Fruit fly (Drosophila melanogaster) whole organism, embryonic: Measurements from ENCODE around the gene Oatp30B.

Source experiments
- ATbp ChIP-seq: fragments of 200-800 bp; sonication (Bioruptor generic); optimal IDR thresholded peaks from 2 replicates; lab custom pipeline; 2017; ENCODE audit warnings: missing biosample characterization, mild to moderate bottlenecking, missing genetic modification characterization, missing genetic modification reagents
- B-H1 ChIP-seq: fragments of 200-800 bp; sonication (Bioruptor generic); IDR thresholded peaks from 3 replicates; pipeline ENCODE4 v1.3.6; 2022; ENCODE audit warnings: missing biosample characterization, missing genetic modification characterization
- C15 ChIP-seq: fragments of 200-800 bp; sonication (Bioruptor generic); IDR thresholded peaks from 3 replicates; pipeline ENCODE4 v1.3.6; 2022; ENCODE audit warnings: missing biosample characterization, missing genetic modification characterization
- CG11085 ChIP-seq: fragments of 200-800 bp; sonication (Bioruptor generic); IDR thresholded peaks from 2 replicates; pipeline ENCODE4 v1.3.6; 2022; ENCODE audit warnings: missing biosample characterization, missing genetic modification characterization
- CG11093 ChIP-seq: fragments of 200-800 bp; sonication (Bioruptor generic); IDR thresholded peaks from 3 replicates; pipeline ENCODE4 v1.3.6; 2022; ENCODE audit warnings: missing biosample characterization, missing genetic modification characterization
- CG11695 ChIP-seq: fragments of 200-800 bp; sonication (Bioruptor generic); IDR thresholded peaks from 3 replicates; pipeline ENCODE4 v1.3.6; 2022; ENCODE audit warnings: missing biosample characterization, missing genetic modification characterization
- CG1233 ChIP-seq: fragments of 200-800 bp; sonication (Bioruptor generic); optimal IDR thresholded peaks from 4 replicates; lab custom pipeline; 2018; ENCODE audit warnings: missing biosample characterization, mild to moderate bottlenecking, missing genetic modification characterization
- CG1603 ChIP-seq: fragments of 200-800 bp; sonication (Bioruptor generic); optimal IDR thresholded peaks from 2 replicates; lab custom pipeline; 2019; ENCODE audit warnings: missing biosample characterization, mild to moderate bottlenecking, missing genetic modification characterization, moderate library complexity
- CG16815 ChIP-seq: fragments of 200-800 bp; sonication (Bioruptor generic); optimal IDR thresholded peaks from 3 replicates; lab custom pipeline; 2017; ENCODE audit warnings: missing biosample characterization, mild to moderate bottlenecking, missing genetic modification characterization
- CG1792 ChIP-seq: fragments of 200-800 bp; sonication (Bioruptor generic); optimal IDR thresholded peaks from 2 replicates; lab custom pipeline; 2016; ENCODE audit warnings: missing biosample characterization, missing genetic modification characterization
- CG3065 ChIP-seq: fragments of 200-800 bp; sonication (Bioruptor generic); optimal IDR thresholded peaks from 2 replicates; lab custom pipeline; 2016; ENCODE audit warnings: missing biosample characterization, missing genetic modification characterization
- CG4282 ChIP-seq: fragments of 200-800 bp; sonication (Bioruptor generic); optimal IDR thresholded peaks from 2 replicates; lab custom pipeline; 2016; ENCODE audit warnings: missing biosample characterization, missing genetic modification characterization
- CG6791 ChIP-seq: fragments of 200-800 bp; sonication (Bioruptor generic); IDR thresholded peaks from 3 replicates; pipeline ENCODE4 v1.3.6; 2022; ENCODE audit warnings: missing biosample characterization, missing genetic modification characterization; ENCODE audit not compliant: partially characterized antibody
- CG6854 ChIP-seq: fragments of 200-800 bp; sonication (Bioruptor generic); optimal IDR thresholded peaks from 3 replicates; lab custom pipeline; 2017; ENCODE audit warnings: missing biosample characterization, mild to moderate bottlenecking, missing genetic modification characterization
- CG7839 ChIP-seq: fragments of 200-800 bp; sonication (Bioruptor generic); optimal IDR thresholded peaks from 3 replicates; lab custom pipeline; 2018; ENCODE audit warnings: missing biosample characterization, mild to moderate bottlenecking, missing genetic modification characterization, moderate library complexity
- CG9932 ChIP-seq: fragments of 200-800 bp; sonication (Bioruptor generic); IDR thresholded peaks from 2 replicates; pipeline ENCODE4 v1.3.6; 2022; ENCODE audit warnings: missing biosample characterization, missing genetic modification characterization
- CHES-1-like ChIP-seq: fragments of 200-800 bp; sonication (Bioruptor generic); optimal IDR thresholded peaks from 2 replicates; lab custom pipeline; 2016; ENCODE audit warnings: missing biosample characterization, missing genetic modification characterization
- CTCF ChIP-seq: fragments of 200-800 bp; sonication (Bioruptor generic); optimal IDR thresholded peaks from 2 replicates; lab custom pipeline; 2017; ENCODE audit warnings: missing biosample characterization, mild to moderate bottlenecking, missing genetic modification characterization, moderate library complexity
- CoRest ChIP-seq: fragments of 200-800 bp; sonication (Bioruptor generic); optimal IDR thresholded peaks from 3 replicates; lab custom pipeline; 2018; ENCODE audit warnings: missing biosample characterization, mild to moderate bottlenecking, missing genetic modification characterization, moderate library complexity
- Doc2 ChIP-seq: fragments of 200-800 bp; sonication (Bioruptor generic); IDR thresholded peaks from 2 replicates; pipeline ENCODE4 v1.3.6; 2022; ENCODE audit warnings: missing biosample characterization, missing genetic modification characterization
- Fer1 ChIP-seq: fragments of 200-800 bp; sonication (Bioruptor generic); optimal IDR thresholded peaks from 2 replicates; lab custom pipeline; 2017; ENCODE audit warnings: missing biosample characterization, mild to moderate bottlenecking, missing genetic modification characterization
- HHEX ChIP-seq: fragments of 200-800 bp; sonication (Bioruptor generic); optimal IDR thresholded peaks from 3 replicates; lab custom pipeline; 2017; ENCODE audit warnings: missing biosample characterization, mild to moderate bottlenecking, missing genetic modification characterization, missing genetic modification reagents
- Lim3 ChIP-seq: fragments of 200-800 bp; sonication (Bioruptor generic); IDR thresholded peaks from 2 replicates; pipeline ENCODE4 v1.3.6; 2022; ENCODE audit warnings: missing biosample characterization, missing genetic modification characterization
- Lpt ChIP-seq: fragments of >200 bp; optimal IDR thresholded peaks from 2 replicates; lab custom pipeline; 2018; ENCODE audit warnings: missing biosample characterization, missing genetic modification characterization
- MESR4 ChIP-seq: fragments of 200-800 bp; sonication (Bioruptor generic); optimal IDR thresholded peaks from 2 replicates; lab custom pipeline; 2018; ENCODE audit warnings: missing biosample characterization, mild to moderate bottlenecking, missing genetic modification characterization, moderate library complexity
- MTF-1 ChIP-seq: fragments of 200-800 bp; sonication (Bioruptor generic); optimal IDR thresholded peaks from 2 replicates; lab custom pipeline; 2018; ENCODE audit warnings: missing biosample characterization, mild to moderate bottlenecking, missing genetic modification characterization, borderline replicate concordance
- Nf-YB ChIP-seq: fragments of 200-800 bp; sonication (Bioruptor generic); optimal IDR thresholded peaks from 3 replicates; lab custom pipeline; 2019; ENCODE audit warnings: missing biosample characterization, mild to moderate bottlenecking, missing genetic modification characterization, moderate library complexity
- PHDP ChIP-seq: fragments of 200-800 bp; sonication (Bioruptor generic); optimal IDR thresholded peaks from 3 replicates; lab custom pipeline; 2018; ENCODE audit warnings: missing biosample characterization, mild to moderate bottlenecking, missing genetic modification characterization, moderate library complexity
- Side ChIP-seq: fragments of 200-800 bp; sonication (Bioruptor generic); optimal IDR thresholded peaks from 2 replicates; lab custom pipeline; 2016; ENCODE audit warnings: missing biosample characterization, missing genetic modification characterization
- YL-1 ChIP-seq: fragments of 200-800 bp; sonication (Bioruptor generic); optimal IDR thresholded peaks from 3 replicates; lab custom pipeline; 2017; ENCODE audit warnings: missing biosample characterization, mild to moderate bottlenecking, missing genetic modification characterization
- aop ChIP-seq: fragments of 200-800 bp; sonication (Bioruptor generic); IDR thresholded peaks from 2 replicates; pipeline ENCODE4 v1.3.6; 2022; ENCODE audit warnings: missing biosample characterization, missing genetic modification characterization
- ap ChIP-seq: fragments of 200-800 bp; sonication (Bioruptor generic); IDR thresholded peaks from 2 replicates; pipeline ENCODE4 v1.3.6; 2022; ENCODE audit warnings: missing biosample characterization, missing genetic modification characterization
- bsh ChIP-seq, 2 experiments: fragments of 200-800 bp; sonication (Bioruptor generic); optimal IDR thresholded peaks; 2 replicates each; lab custom pipeline; 2017 to 2018; ENCODE audit warnings: mild to moderate bottlenecking in 2 of 2, missing biosample characterization in 2 of 2, missing genetic modification characterization in 2 of 2, moderate library complexity in 1 of 2
- ci ChIP-seq: fragments of 200-800 bp; sonication (Bioruptor generic); IDR thresholded peaks from 3 replicates; pipeline ENCODE4 v1.3.6; 2022; ENCODE audit warnings: missing biosample characterization, missing genetic modification characterization
- disco-r ChIP-seq: fragments of 200-800 bp; sonication (Bioruptor generic); optimal IDR thresholded peaks from 2 replicates; lab custom pipeline; 2016; ENCODE audit warnings: missing biosample characterization, missing genetic modification characterization
- dmrt99B ChIP-seq: fragments of 200-800 bp; sonication (Bioruptor generic); optimal IDR thresholded peaks from 2 replicates; lab custom pipeline; 2018; ENCODE audit warnings: missing biosample characterization, mild to moderate bottlenecking, missing genetic modification characterization, moderate library complexity
- fd102C ChIP-seq: fragments of 200-800 bp; sonication (Bioruptor generic); optimal IDR thresholded peaks from 2 replicates; lab custom pipeline; 2018; ENCODE audit warnings: missing biosample characterization, mild to moderate bottlenecking, missing genetic modification characterization, moderate library complexity
- gcm2 ChIP-seq: fragments of 200-800 bp; sonication (Bioruptor generic); optimal IDR thresholded peaks from 2 replicates; lab custom pipeline; 2016; ENCODE audit warnings: missing biosample characterization, missing genetic modification characterization
- gsb-n ChIP-seq: fragments of 200-800 bp; sonication (Bioruptor generic); optimal IDR thresholded peaks from 3 replicates; lab custom pipeline; 2018; ENCODE audit warnings: missing biosample characterization, mild to moderate bottlenecking, missing genetic modification characterization
- jigr1 ChIP-seq: fragments of 200-800 bp; sonication (Bioruptor generic); IDR thresholded peaks from 3 replicates; pipeline ENCODE4 v1.3.6; 2022; ENCODE audit warnings: missing biosample characterization, missing genetic modification characterization
- jing ChIP-seq: fragments of 200-800 bp; sonication (Bioruptor generic); optimal IDR thresholded peaks from 2 replicates; lab custom pipeline; 2018; ENCODE audit warnings: missing biosample characterization, mild to moderate bottlenecking, missing genetic modification characterization
- jumu ChIP-seq: fragments of 200-800 bp; sonication (Bioruptor generic); optimal IDR thresholded peaks from 3 replicates; lab custom pipeline; 2016; ENCODE audit warnings: missing biosample characterization, missing genetic modification characterization
- nmo ChIP-seq: fragments of 200-800 bp; sonication (Bioruptor generic); optimal IDR thresholded peaks from 2 replicates; lab custom pipeline; 2018; ENCODE audit warnings: missing biosample characterization, mild to moderate bottlenecking, missing genetic modification characterization, moderate library complexity
- onecut ChIP-seq: fragments of 200-800 bp; sonication (Bioruptor generic); IDR thresholded peaks from 2 replicates; pipeline ENCODE4 v1.3.6; 2022; ENCODE audit warnings: missing biosample characterization, missing genetic modification characterization
- pb ChIP-seq: fragments of 200-800 bp; sonication (Bioruptor generic); optimal IDR thresholded peaks from 3 replicates; lab custom pipeline; 2016; ENCODE audit warnings: missing biosample characterization, missing genetic modification characterization
- repo ChIP-seq: fragments of 200-800 bp; sonication (Bioruptor generic); optimal IDR thresholded peaks from 2 replicates; lab custom pipeline; 2016; ENCODE audit warnings: missing biosample characterization, missing genetic modification characterization
- sens ChIP-seq: fragments of 200-800 bp; sonication (Bioruptor generic); peaks from one replicate; lab custom pipeline; 2016; ENCODE audit warnings: missing biosample characterization, missing genetic modification characterization
- so ChIP-seq: fragments of 200-800 bp; sonication (Bioruptor generic); IDR thresholded peaks from 3 replicates; pipeline ENCODE4 v1.3.6; 2022; ENCODE audit warnings: missing biosample characterization, missing genetic modification characterization
- sob ChIP-seq: fragments of 200-800 bp; sonication (Bioruptor generic); IDR thresholded peaks from 2 replicates; pipeline ENCODE4 v1.3.6; 2022; ENCODE audit warnings: missing biosample characterization, missing genetic modification characterization
- sqz ChIP-seq: fragments of 200-800 bp; sonication (Bioruptor generic); optimal IDR thresholded peaks from 3 replicates; lab custom pipeline; 2018; ENCODE audit warnings: missing biosample characterization, mild to moderate bottlenecking, missing genetic modification characterization
- wor ChIP-seq: fragments of 200-800 bp; sonication (Bioruptor generic); IDR thresholded peaks from 2 replicates; pipeline ENCODE4 v1.3.6; 2022; ENCODE audit warnings: missing biosample characterization, missing genetic modification characterization

Oatp30B gene

DNA sequence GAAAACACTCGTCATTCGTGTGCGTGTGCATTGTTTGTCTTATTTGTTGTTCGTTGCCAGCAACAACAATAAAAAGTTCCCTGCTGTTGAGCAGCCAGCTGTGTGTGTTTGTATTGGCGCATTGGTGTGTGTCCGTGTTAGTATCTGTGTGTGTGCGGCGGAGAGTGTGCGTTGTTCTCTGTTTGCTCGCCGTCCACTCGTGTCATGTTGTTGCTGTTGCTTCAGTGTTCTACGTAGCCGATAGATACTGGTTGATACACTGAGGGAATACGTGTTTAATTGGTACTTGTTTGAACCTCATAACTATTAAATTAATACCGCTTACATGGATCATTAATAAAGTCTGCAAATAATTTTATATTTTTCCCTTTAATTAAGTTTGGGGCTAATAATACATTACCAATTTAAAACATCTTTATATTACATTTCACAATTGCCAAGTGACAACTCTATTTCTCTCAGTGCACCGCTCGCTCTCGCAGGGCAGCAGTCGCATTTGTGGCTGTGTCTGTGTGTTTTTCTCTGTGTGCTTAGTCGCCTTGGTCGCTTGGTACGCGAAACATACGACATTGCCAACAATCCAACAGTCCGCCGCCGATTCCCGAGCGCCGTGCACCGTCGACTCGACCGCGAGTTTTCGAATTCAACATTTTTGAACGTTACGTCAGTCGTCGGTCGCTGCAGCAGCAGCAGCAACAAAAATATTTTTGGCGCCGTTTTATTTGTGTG is 47.5 kb downstream of the Oatp30B start, which contains the start of gene brwl (continued):
- TF ChIP-seq jigr1 (GFP tag; lab: Robert Waterston, UW) = peak; percentile 98
- peak; percentile 97 for TF ChIP-seq repo
- peak; percentile 99 for TF ChIP-seq HHEX (GFP tag; lab: Kevin White, UChicago)
- TF ChIP-seq YL-1 (GFP tag; lab: Kevin White, UChicago) = peak; percentile 89
- TF ChIP-seq CG1233 (GFP tag; lab: Kevin White, UChicago) = peak; percentile 99
- peak; percentile 98 for TF ChIP-seq CG3065 (GFP tag; lab: Kevin White, UChicago)
- TF ChIP-seq CG4282 = peak; percentile 91
- peak; percentile 99 for TF ChIP-seq CoRest (tag; lab: Kevin White, UChicago)
- peak; percentile 97 for TF ChIP-seq gcm2
- TF ChIP-seq CG6854 (GFP tag; lab: Kevin White, UChicago) = peak; percentile 99
- TF ChIP-seq Nf-YB (GFP tag; lab: Kevin White, UChicago) = peak; percentile 90
- peak; percentile 98 for TF ChIP-seq Side (GFP tag; lab: Kevin White, UChicago)
- peak; percentile 99 for TF ChIP-seq so (GFP tag; lab: Robert Waterston, UW)
- TF ChIP-seq CHES-1-like (GFP tag; lab: Kevin White, UChicago) = peak; percentile 97
- TF ChIP-seq bsh (GFP tag; optimal IDR thresholded peaks at IDR 0.05; lab: Kevin White, UChicago) = peak; percentile 97 to 99
- peak; percentile 99 for TF ChIP-seq PHDP (tag; lab: Kevin White, UChicago)
- TF ChIP-seq CG9932 (GFP tag; lab: Robert Waterston, UW) = peak; percentile 96
- TF ChIP-seq sqz (GFP tag; lab: Kevin White, UChicago) = peak; percentile 98
- no peak for TF ChIP-seq CG6791 (GFP tag; lab: Robert Waterston, UW)
- peak; percentile 99 for TF ChIP-seq gsb-n
- peak; percentile 92 for TF ChIP-seq Lim3 (GFP tag; lab: Robert Waterston, UW)
- peak; percentile 98 for TF ChIP-seq jumu (GFP tag; lab: Kevin White, UChicago)
- peak; percentile 97 for TF ChIP-seq ap
- TF ChIP-seq nmo (GFP tag; lab: Kevin White, UChicago) = peak; percentile 99
- no peak for TF ChIP-seq Lpt (GFP tag; lab: Kevin White, UChicago)
- TF ChIP-seq Fer1 (GFP tag; lab: Kevin White, UChicago) = peak; percentile 99
- peak; percentile 95 for TF ChIP-seq CG11085 (GFP tag; lab: Robert Waterston, UW)
- peak; percentile 90 for TF ChIP-seq MTF-1 (GFP tag; lab: Kevin White, UChicago)
- peak; percentile 98 for TF ChIP-seq wor (GFP tag; lab: Robert Waterston, UW)
- peak; percentile 98 for TF ChIP-seq ci
- TF ChIP-seq CG11093 (GFP tag; lab: Robert Waterston, UW) = peak; percentile 97
- TF ChIP-seq fd102C (GFP tag; lab: Kevin White, UChicago) = peak; percentile 96
- peak; percentile 95 for TF ChIP-seq C15 (GFP tag; lab: Robert Waterston, UW)
- TF ChIP-seq disco-r (GFP tag; lab: Kevin White, UChicago) = peak; percentile 96
- TF ChIP-seq jing (GFP tag; lab: Kevin White, UChicago) = peak; percentile 98
- TF ChIP-seq CTCF (GFP tag; lab: Kevin White, UChicago) = peak; percentile 75
- peak; percentile 98 for TF ChIP-seq B-H1 (GFP tag; lab: Robert Waterston, UW)
- peak; percentile 72 for TF ChIP-seq MESR4 (GFP tag; lab: Kevin White, UChicago)
- TF ChIP-seq CG1603 (tag; lab: Kevin White, UChicago) = peak; percentile 98
- peak; percentile 93 for TF ChIP-seq Doc2
- TF ChIP-seq CG11695 (GFP tag; lab: Robert Waterston, UW) = peak; percentile 99
- peak; percentile 99 for TF ChIP-seq CG16815
- peak; percentile 99 for TF ChIP-seq CG7839
- TF ChIP-seq dmrt99B = peak; percentile 99
- TF ChIP-seq CG1792 (GFP tag; lab: Kevin White, UChicago) = peak; percentile 95
- peak; percentile 95 for TF ChIP-seq pb (GFP tag; lab: Kevin White, UChicago)
- TF ChIP-seq sob (GFP tag; lab: Robert Waterston, UW) = peak; percentile 98
- TF ChIP-seq aop (GFP tag; lab: Robert Waterston, UW) = peak; percentile 59; the same call in 1 of the 2 replicates
- peak; percentile 100 for TF ChIP-seq sens (GFP tag; lab: Kevin White, UChicago)
- peak; percentile 94 for TF ChIP-seq onecut
- TF ChIP-seq ATbp = peak; percentile 98
